Fruit fly (Drosophila melanogaster): ENCODE results near the gene Eip75B.

DNA sequence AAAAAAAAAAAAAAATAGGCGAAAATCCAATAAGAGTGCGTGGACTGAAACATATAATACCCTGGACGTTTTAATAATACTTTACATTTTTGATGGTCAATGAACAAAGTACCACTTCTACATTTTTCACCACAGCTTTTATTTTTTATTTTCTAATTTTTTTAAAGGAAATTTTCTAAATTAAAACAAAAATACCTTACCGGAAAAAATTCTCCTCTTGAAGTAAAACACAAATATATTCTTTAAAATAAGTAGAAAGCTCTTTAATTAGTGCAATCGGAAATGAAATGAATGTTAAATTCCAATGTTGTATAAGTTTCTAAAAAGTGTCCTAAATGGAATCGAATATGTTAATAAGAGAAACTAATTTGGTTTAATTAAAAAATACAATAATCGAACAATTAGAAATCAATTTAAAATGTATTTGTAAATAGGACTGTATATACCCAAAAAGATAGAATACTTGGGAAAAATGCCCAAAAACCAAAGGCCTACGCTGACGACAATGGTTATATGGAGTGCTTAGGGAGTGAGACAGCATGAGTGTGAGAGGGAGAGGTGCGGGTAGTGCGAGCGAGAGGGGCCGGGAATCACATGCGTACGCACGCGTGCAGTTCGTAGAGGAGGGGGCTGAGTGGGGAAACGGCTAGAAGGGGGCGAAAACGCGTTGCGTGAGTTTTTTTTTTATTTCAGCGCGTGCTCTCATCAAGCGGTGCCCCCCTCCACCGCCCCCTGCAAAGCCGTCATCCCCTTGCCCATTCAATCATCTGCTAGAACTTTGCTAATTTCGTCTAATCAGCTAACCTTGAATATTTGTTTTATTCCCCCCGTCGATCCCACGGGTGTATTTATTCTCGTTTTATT, 115.6 kb downstream of the Eip75B start:
- no peak for TF ChIP-seq kay (GFP tag; ENCODE audit: borderline replicate concordance)
- no peak for TF ChIP-seq Hr96 (GFP tag; optimal IDR thresholded peaks at IDR 0.05)
- TF ChIP-seq Mnt (GFP tag; optimal IDR thresholded peaks at IDR 0.05), result peak; percentile 8
- no peak for TF ChIP-seq ovo (GFP tag; optimal IDR thresholded peaks at IDR 0.05)
- TF ChIP-seq CG7045 (GFP tag; optimal IDR thresholded peaks at IDR 0.05), result no peak
- no peak for TF ChIP-seq Clk (GFP tag; optimal IDR thresholded peaks at IDR 0.05)
- TF ChIP-seq CG12768 (GFP tag; optimal IDR thresholded peaks at IDR 0.05), result no peak
- TF ChIP-seq CG33017 (tag; optimal IDR thresholded peaks at IDR 0.05), result no peak
- TF ChIP-seq bab1 (GFP tag; optimal IDR thresholded peaks at IDR 0.05), result no peak
- no peak for TF ChIP-seq toe (GFP tag; optimal IDR thresholded peaks at IDR 0.05)

All from whole organism, adult.